Worm (Caenorhabditis elegans): Measurements from ENCODE around the gene D2096.7.

- TF ChIP-seq him-1 (tag; optimal IDR thresholded peaks at IDR 0.05) (no peak), W03F9.2 (tag; optimal IDR thresholded peaks at IDR 0.05) (no peak)
These were observed 48.5 kb downstream of the D2096.7 start, which contains the start of gene F35H10.2 for ce11 chrIV:8328913-8329312.
